Worm (Caenorhabditis elegans) whole organism, early embryonic: Measurements from ENCODE around the gene pah-1.

ENCODE experiments used
- B0310.2 ChIP-seq: sonication (generic microtip); optimal IDR thresholded peaks from 2 replicates; lab custom pipeline; 2016; ENCODE audit warnings: mild to moderate bottlenecking, missing genetic modification characterization, missing compliant biosample characterization
- F13C5.2 ChIP-seq: sonication (generic microtip); optimal IDR thresholded peaks from 2 replicates; lab custom pipeline; 2017; ENCODE audit warnings: mild to moderate bottlenecking, missing genetic modification characterization, inconsistent platforms, missing compliant biosample characterization
- aly-1 ChIP-seq: sonication (generic microtip); optimal IDR thresholded peaks from 2 replicates; lab custom pipeline; 2016; ENCODE audit warnings: missing genetic modification characterization, missing compliant biosample characterization
- ama-1 ChIP-seq: fragments of 150-350 bp; optimal IDR thresholded peaks from 2 replicates; lab custom pipeline; 2014
- ceh-13 ChIP-seq: fragments of 200-800 bp; sonication (Bioruptor generic); optimal IDR thresholded peaks from 2 replicates; lab custom pipeline; 2018; ENCODE audit warnings: mild to moderate bottlenecking, missing genetic modification characterization, missing compliant biosample characterization
- ceh-36 ChIP-seq: sonication (generic microtip); optimal IDR thresholded peaks from 2 replicates; lab custom pipeline; 2016; ENCODE audit warnings: missing genetic modification characterization, inconsistent platforms, missing compliant biosample characterization
- ets-7 ChIP-seq: sonication (generic microtip); optimal IDR thresholded peaks from 2 replicates; lab custom pipeline; 2016; ENCODE audit warnings: missing genotype, missing genetic modification characterization, missing compliant biosample characterization
- flt-1 ChIP-seq: fragments of 200-800 bp; sonication (Bioruptor generic); IDR thresholded peaks from 2 replicates; pipeline ENCODE4 v1.3.6; 2022; ENCODE audit warnings: missing genetic modification characterization, missing compliant biosample characterization
- hmbx-1 ChIP-seq: sonication (generic microtip); optimal IDR thresholded peaks from 2 replicates; lab custom pipeline; 2016; ENCODE audit warnings: mild to moderate bottlenecking, missing genetic modification characterization, missing compliant biosample characterization
- hmg-4 ChIP-seq: fragments of 200-800 bp; sonication (Bioruptor generic); optimal IDR thresholded peaks from 2 replicates; lab custom pipeline; 2018; ENCODE audit warnings: mild to moderate bottlenecking, missing genetic modification characterization, missing compliant biosample characterization
- hnd-1 ChIP-seq: sonication (generic microtip); optimal IDR thresholded peaks from 2 replicates; lab custom pipeline; 2016; ENCODE audit warnings: missing genetic modification characterization, missing compliant biosample characterization
- pes-1 ChIP-seq: fragments of 200-800 bp; sonication (Bioruptor generic); IDR thresholded peaks from 2 replicates; pipeline ENCODE4 v1.3.6; 2022; ENCODE audit warnings: missing genetic modification reagents, missing genetic modification characterization, missing compliant biosample characterization
- scrt-1 ChIP-seq: fragments of 200-800 bp; sonication (Bioruptor generic); IDR thresholded peaks from 2 replicates; pipeline ENCODE4 v1.3.6; 2022; ENCODE audit warnings: missing genetic modification characterization, missing compliant biosample characterization
- sea-1 ChIP-seq: fragments of 200-800 bp; sonication (Bioruptor generic); conservative IDR thresholded peaks from 2 replicates; pipeline ENCODE4 v1.3.6; 2022; ENCODE audit warnings: missing genetic modification characterization, missing compliant biosample characterization
- tbx-11 ChIP-seq: fragments of 200-800 bp; sonication (Bioruptor generic); IDR thresholded peaks from 2 replicates; pipeline ENCODE4 v1.3.6; 2022; ENCODE audit warnings: missing genetic modification characterization, missing compliant biosample characterization
- tbx-37 ChIP-seq: fragments of 200-800 bp; sonication (Bioruptor generic); conservative IDR thresholded peaks from 2 replicates; pipeline ENCODE4 v1.3.6; 2022; ENCODE audit warnings: missing genetic modification reagents, missing genetic modification characterization, missing compliant biosample characterization
- tra-4 ChIP-seq: sonication (generic microtip); optimal IDR thresholded peaks from 2 replicates; lab custom pipeline; 2017; ENCODE audit warnings: missing genetic modification characterization, missing compliant biosample characterization

pah-1 gene

DNA sequence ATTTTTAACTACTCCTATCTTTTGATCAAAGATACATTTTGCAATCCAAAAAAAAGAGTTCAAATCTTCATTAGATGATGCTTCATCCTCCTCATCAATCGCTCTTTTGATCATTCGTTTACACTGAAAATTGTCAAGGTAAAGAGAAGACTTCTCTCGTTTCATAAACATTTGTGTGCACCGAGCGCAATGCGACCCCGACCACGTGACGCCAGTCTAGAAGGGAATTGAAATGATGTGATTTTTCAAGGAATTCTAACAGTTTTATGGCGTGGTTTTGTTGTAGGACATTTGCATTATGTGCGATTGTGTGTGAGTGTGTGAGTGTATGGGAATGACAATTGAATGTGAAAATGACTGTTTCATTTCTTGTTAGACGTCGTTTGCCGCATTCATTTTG is 25.5 kb downstream of the pah-1 start:
- TF ChIP-seq B0310.2 (no peak), aly-1 (tag; lab: Kevin White, UChicago) (no peak), tra-4 (tag; lab: Kevin White, UChicago) (no peak), ceh-13 (no peak), tbx-37 (no peak), tbx-11 (GFP tag; lab: Robert Waterston, UW) (no peak), hmbx-1 (tag; lab: Kevin White, UChicago) (no peak), scrt-1 (no peak), sea-1 (no peak), hmg-4 (GFP tag; lab: Kevin White, UChicago) (no peak), hnd-1 (no peak), F13C5.2 (no peak), flt-1 (GFP tag; lab: Robert Waterston, UW) (no peak), ets-7 (tag; lab: Kevin White, UChicago) (no peak), ama-1 (no peak), pes-1 (GFP tag; lab: Robert Waterston, UW) (no peak), ceh-36 (tag; lab: Kevin White, UChicago) (no peak)

DNA sequence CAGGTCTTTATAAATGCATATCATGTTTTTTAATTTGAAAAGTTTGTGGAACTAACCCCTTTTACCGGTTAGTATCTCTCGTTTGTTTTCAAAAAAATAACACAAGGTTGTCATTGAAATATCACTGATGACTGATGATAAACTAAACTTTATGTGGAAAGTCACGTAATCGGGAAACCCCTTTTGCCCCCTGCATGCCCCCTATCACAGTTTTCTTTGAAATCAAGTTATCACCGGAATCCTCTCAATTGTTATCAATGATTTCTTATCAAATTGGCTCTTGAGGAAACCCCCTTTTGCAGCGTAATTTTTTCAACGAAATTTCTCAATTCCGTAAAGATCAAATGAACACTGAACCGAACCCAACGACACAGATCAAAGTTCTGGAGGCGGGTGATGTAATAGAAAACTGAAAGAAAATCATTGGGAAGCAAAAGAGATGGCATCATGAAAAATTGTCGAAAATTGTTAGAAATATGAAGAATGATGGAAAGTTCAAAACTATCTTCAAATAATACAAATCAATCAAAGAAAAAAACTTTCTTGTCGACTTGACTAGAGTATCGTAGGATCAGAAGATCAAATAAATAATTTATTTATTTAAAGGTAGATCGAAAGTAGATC is 26.4 kb downstream of the pah-1 start:
- no peak for TF ChIP-seq hmbx-1 (tag; lab: Kevin White, UChicago)
- no peak for TF ChIP-seq tbx-37
- TF ChIP-seq ceh-36 (tag; lab: Kevin White, UChicago) = no peak
- TF ChIP-seq hnd-1 = no peak
- TF ChIP-seq ets-7 (tag; lab: Kevin White, UChicago) = no peak
- TF ChIP-seq tra-4 (tag; lab: Kevin White, UChicago) = no peak

DNA sequence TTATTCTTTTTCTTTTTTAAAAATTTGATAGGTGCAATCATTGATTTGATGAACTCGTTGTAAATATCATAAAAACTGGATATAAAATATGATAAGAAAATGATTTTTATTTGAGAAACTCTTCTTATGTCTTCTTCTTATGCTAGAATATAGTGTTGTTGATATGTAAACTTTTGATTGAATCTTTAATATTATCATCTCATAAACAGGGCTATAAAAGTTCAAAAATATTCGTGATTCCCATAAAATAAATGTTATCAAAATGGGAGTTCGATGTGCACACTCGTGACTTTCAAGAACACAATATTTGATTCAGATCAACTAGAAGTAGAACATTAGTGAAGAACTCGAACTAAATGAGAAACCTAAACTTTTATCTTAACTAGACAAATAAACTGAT is 27.8 kb downstream of the pah-1 start:
- TF ChIP-seq scrt-1 (no peak), B0310.2 (no peak), ets-7 (tag; lab: Kevin White, UChicago) (no peak), aly-1 (tag; lab: Kevin White, UChicago) (no peak), ceh-13 (no peak), F13C5.2 (no peak), hmg-4 (GFP tag; lab: Kevin White, UChicago) (no peak), tbx-11 (GFP tag; lab: Robert Waterston, UW) (no peak), tra-4 (tag; lab: Kevin White, UChicago) (no peak), tbx-37 (no peak)

DNA sequence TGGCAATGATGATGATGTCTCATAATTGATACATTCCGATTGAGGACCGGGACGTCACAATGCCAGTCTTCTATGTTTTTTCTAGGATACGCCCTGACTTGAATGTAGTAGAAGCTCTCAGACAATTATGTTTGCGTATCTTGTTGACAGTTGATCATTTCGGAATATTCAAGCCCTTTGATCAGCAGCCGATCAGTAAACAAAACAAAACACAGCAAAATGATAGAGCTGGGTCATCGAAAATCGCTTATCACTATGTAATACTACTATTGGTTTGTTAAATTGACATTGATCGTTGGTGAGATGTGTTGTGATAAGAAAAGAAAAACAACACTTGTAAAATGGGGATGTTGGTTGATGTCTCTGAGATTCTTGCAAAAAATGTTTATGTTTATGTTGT is 28.6 kb downstream of the pah-1 start:
- no peak for TF ChIP-seq ets-7 (tag; lab: Kevin White, UChicago)
- TF ChIP-seq tbx-11 (GFP tag; lab: Robert Waterston, UW) = no peak
- no peak for TF ChIP-seq tra-4 (tag; lab: Kevin White, UChicago)
- no peak for TF ChIP-seq ceh-13
- TF ChIP-seq pes-1 (GFP tag; lab: Robert Waterston, UW) = no peak
- TF ChIP-seq tbx-37 = no peak
- no peak for TF ChIP-seq B0310.2
- no peak for TF ChIP-seq sea-1
- TF ChIP-seq scrt-1 = no peak
- TF ChIP-seq hmbx-1 (tag; lab: Kevin White, UChicago) = no peak
- no peak for TF ChIP-seq ceh-36 (tag; lab: Kevin White, UChicago)
- TF ChIP-seq hnd-1 = no peak
- no peak for TF ChIP-seq flt-1 (GFP tag; lab: Robert Waterston, UW)
- no peak for TF ChIP-seq F13C5.2
- TF ChIP-seq hmg-4 (GFP tag; lab: Kevin White, UChicago) = no peak
- TF ChIP-seq aly-1 (tag; lab: Kevin White, UChicago) = no peak

DNA sequence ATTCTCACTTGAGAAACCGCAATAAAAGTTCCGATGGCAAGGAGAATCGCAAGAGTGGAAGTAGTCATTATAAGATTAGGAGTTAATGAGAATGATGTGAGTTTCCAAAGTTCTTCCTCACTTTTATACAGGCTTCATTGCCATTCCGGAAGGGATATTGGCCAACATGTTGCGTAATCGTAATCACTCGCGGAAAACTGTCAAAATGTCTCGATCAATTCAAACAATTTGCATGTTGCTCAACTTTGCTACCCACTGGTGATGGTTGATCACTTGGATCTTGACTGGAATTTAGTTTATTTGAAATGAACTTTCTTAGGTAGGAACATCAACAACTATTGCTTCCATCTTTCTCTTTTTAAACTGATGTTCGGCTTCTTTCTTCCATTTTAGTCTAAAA is 29.3 kb downstream of the pah-1 start, which contains the start of gene idpb-4:
idpb-4 (minus strand) TSS at position 101 of the 400 bp plus-strand sequence.
- TF ChIP-seq B0310.2 (no peak), scrt-1 (no peak), hnd-1 (no peak), sea-1 (no peak), tra-4 (tag; lab: Kevin White, UChicago) (no peak), tbx-11 (GFP tag; lab: Robert Waterston, UW) (no peak), ceh-36 (tag; lab: Kevin White, UChicago) (no peak), tbx-37 (no peak)

DNA sequence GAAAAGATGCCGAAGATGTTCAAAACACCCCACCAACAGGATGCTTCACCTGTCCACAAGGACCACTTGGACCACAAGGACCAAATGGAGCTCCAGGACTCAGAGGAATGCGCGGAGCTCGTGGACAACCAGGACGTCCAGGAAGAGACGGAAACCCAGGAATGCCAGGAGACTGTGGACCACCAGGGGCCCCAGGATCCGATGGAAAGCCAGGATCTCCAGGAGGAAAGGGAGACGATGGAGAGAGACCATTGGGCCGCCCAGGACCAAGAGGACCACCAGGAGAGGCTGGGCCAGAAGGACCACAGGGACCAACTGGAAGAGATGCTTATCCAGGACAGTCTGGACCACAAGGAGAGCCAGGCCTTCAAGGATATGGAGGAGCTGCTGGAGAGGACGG is 33.2 kb downstream of the pah-1 start:
- no peak for TF ChIP-seq tbx-37
- TF ChIP-seq tbx-11 (GFP tag; lab: Robert Waterston, UW) = no peak
- TF ChIP-seq scrt-1 = no peak
- TF ChIP-seq aly-1 (tag; lab: Kevin White, UChicago) = no peak
- TF ChIP-seq ceh-13 = no peak
- no peak for TF ChIP-seq pes-1 (GFP tag; lab: Robert Waterston, UW)
- no peak for TF ChIP-seq B0310.2
- TF ChIP-seq ets-7 (tag; lab: Kevin White, UChicago) = no peak
- no peak for TF ChIP-seq tra-4 (tag; lab: Kevin White, UChicago)
- TF ChIP-seq hnd-1 = no peak
- TF ChIP-seq hmg-4 (GFP tag; lab: Kevin White, UChicago) = no peak

DNA sequence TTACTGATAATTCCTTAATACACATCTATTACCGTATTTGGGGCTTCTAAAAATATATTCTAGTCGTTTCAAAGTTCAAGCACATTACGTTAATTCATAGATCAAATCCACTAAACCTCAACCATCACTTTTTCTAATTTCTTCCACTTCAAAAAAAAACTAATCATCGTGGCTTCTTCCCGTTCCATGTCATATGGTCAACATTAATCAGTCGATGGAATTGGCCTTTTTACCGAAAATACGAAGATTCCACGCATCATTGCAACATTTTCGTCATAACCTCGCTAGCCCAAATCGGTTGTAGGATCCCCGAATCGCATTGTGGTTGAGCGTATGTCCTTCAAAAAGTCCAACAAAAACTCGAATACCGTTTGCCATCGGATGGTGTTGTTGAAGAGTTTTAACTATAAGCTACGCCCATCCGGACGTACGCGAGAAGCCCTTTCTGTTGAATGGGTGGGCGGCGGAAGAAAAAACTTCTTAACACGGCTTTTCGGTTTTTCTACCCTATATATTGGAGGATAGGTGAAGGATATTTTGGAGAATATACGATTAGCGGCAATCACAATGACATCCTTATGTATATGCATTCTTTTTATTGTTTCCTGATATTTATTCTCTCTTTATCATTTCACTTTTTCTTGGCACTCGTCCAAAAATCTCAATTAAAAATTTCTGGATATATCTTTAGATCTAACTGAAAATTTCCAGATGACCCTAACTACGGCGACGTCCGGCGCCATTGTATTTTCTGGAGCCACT is 34.3 kb downstream of the pah-1 start, which contains the start of gene rol-6:
rol-6 (plus strand) TSS at position 712 of the 762 bp plus-strand sequence.
- TF ChIP-seq flt-1 (GFP tag; lab: Robert Waterston, UW) (no peak), ceh-13 (no peak), tbx-11 (GFP tag; lab: Robert Waterston, UW) (no peak), B0310.2 (no peak), hmbx-1 (tag; lab: Kevin White, UChicago) (no peak), ets-7 (tag; lab: Kevin White, UChicago) (no peak), tbx-37 (no peak), scrt-1 (no peak), aly-1 (tag; lab: Kevin White, UChicago) (no peak)
